Fruit fly (Drosophila melanogaster) whole organism, pupa: Measurements from ENCODE around the gene CG45307.

Experiments used
- CG10348 ChIP-seq: fragments of 200-800 bp; sonication (Bioruptor generic); IDR thresholded peaks from 2 replicates; pipeline ENCODE4 v1.3.6; 2022; ENCODE audit warnings: missing biosample characterization, missing genetic modification characterization
- CG12605 ChIP-seq: fragments of 200-800 bp; sonication (Bioruptor generic); IDR thresholded peaks from 2 replicates; pipeline ENCODE4 v1.3.6; 2022; ENCODE audit warnings: missing biosample characterization, missing genetic modification characterization
- CG13204 ChIP-seq: fragments of 200-800 bp; sonication (Bioruptor generic); optimal IDR thresholded peaks from 2 replicates; lab custom pipeline; 2018; ENCODE audit warnings: missing biosample characterization, mild to moderate bottlenecking, missing genetic modification characterization, moderate library complexity
- CG34367 ChIP-seq: fragments of 200-800 bp; sonication (Bioruptor generic); optimal IDR thresholded peaks from 2 replicates; lab custom pipeline; 2018; ENCODE audit warnings: missing biosample characterization, mild to moderate bottlenecking, missing genetic modification characterization
- CG8159 ChIP-seq: fragments of 200-800 bp; sonication (Bioruptor generic); optimal IDR thresholded peaks from 3 replicates; lab custom pipeline; 2018; ENCODE audit warnings: missing biosample characterization, mild to moderate bottlenecking, missing genetic modification characterization, moderate library complexity
- CG8301 ChIP-seq: fragments of 200-800 bp; sonication (Bioruptor generic); optimal IDR thresholded peaks from 2 replicates; lab custom pipeline; 2018; ENCODE audit warnings: missing biosample characterization, mild to moderate bottlenecking, missing genetic modification characterization
- CG9948 ChIP-seq: fragments of 200-800 bp; sonication (Bioruptor generic); optimal IDR thresholded peaks from 2 replicates; lab custom pipeline; 2018; ENCODE audit warnings: missing biosample characterization, mild to moderate bottlenecking, missing genetic modification characterization, moderate library complexity
- D1 ChIP-seq: fragments of 200-800 bp; sonication (Bioruptor generic); optimal IDR thresholded peaks from 2 replicates; lab custom pipeline; 2018; ENCODE audit warnings: missing biosample characterization, mild to moderate bottlenecking, missing genetic modification characterization, moderate library complexity
- EcR ChIP-seq: fragments of 200-800 bp; sonication (Bioruptor generic); optimal IDR thresholded peaks from 3 replicates; lab custom pipeline; 2019; ENCODE audit warnings: missing biosample characterization, missing genetic modification characterization, mild to moderate bottlenecking, moderate library complexity, missing genetic modification reagents
- Ets98B ChIP-seq: fragments of 200-800 bp; sonication (Bioruptor generic); IDR thresholded peaks from 2 replicates; pipeline ENCODE4 v1.3.6; 2022; ENCODE audit warnings: missing biosample characterization, missing genetic modification characterization
- Snoo ChIP-seq: fragments of 200-800 bp; sonication (Bioruptor generic); optimal IDR thresholded peaks from 3 replicates; lab custom pipeline; 2017; ENCODE audit warnings: missing biosample characterization, mild to moderate bottlenecking, missing genetic modification characterization, inconsistent platforms
- gl ChIP-seq: fragments of 200-800 bp; sonication (Bioruptor generic); optimal IDR thresholded peaks from 2 replicates; lab custom pipeline; 2018; ENCODE audit warnings: missing biosample characterization, mild to moderate bottlenecking, missing genetic modification characterization
- rn ChIP-seq: fragments of 200-800 bp; sonication (Bioruptor generic); IDR thresholded peaks from 2 replicates; pipeline ENCODE4 v1.3.6; 2022; ENCODE audit warnings: missing biosample characterization, missing genetic modification characterization

DNA sequence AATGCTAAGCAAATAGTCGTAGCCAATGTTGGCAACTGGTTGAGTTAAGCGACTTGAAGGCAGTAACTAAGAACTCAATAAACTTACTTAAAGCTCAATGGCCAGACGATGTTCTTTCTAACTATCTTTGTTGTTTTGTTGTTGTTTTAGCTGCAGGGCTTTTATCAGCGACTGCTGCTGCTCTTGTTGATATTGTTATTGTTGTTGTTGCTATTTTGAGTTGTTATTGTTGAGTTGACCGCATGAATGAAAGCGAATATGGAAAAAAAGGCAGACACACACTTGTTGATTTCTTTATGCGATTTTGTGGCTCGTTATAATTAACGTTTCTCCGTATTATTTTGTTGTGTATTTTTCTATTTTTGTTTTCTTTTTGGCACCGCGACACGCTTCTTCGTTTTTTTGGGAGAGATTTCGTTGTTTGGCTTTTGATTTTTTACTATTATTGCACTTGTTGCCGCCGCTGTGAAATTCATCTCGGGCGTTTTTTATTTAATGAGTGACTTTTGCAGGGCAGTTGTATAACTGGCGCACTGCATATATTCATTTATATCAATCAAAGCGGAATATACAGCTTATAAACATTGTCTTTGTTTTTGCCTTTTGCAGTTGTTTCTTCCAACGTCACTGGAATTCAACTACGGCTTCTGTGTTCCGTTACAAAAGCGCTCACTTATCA lies 43.4 kb downstream of the CG45307 start:
- TF ChIP-seq CG9948 (tag; lab: Kevin White, UChicago) (no peak), D1 (no peak), EcR (no peak), CG13204 (GFP tag; lab: Kevin White, UChicago) (no peak), gl (tag; lab: Kevin White, UChicago) (no peak), Ets98B (GFP tag; lab: Robert Waterston, UW) (no peak), CG8159 (no peak), CG10348 (GFP tag; lab: Robert Waterston, UW) (no peak), Snoo (tag; lab: Kevin White, UChicago) (no peak), rn (GFP tag; lab: Robert Waterston, UW) (no peak), CG12605 (GFP tag; lab: Robert Waterston, UW) (no peak), CG34367 (tag; lab: Kevin White, UChicago) (no peak), CG8301 (tag; lab: Kevin White, UChicago) (no peak)
